Fruit fly (Drosophila melanogaster) whole organism, embryonic: Measurements from ENCODE around the gene GstD5.

ENCODE experiments used
- ATbp ChIP-seq: fragments of 200-800 bp; sonication (Bioruptor generic); optimal IDR thresholded peaks from 2 replicates; lab custom pipeline; 2017; ENCODE audit warnings: missing biosample characterization, mild to moderate bottlenecking, missing genetic modification characterization, missing genetic modification reagents
- Antp ChIP-seq: fragments of 200-800 bp; sonication (Bioruptor generic); optimal IDR thresholded peaks from 3 replicates; lab custom pipeline; 2016; ENCODE audit warnings: missing biosample characterization, missing genetic modification characterization
- Atf3 ChIP-seq: fragments of 200-800 bp; sonication (Bioruptor generic); optimal IDR thresholded peaks from 3 replicates; lab custom pipeline; 2016; ENCODE audit warnings: missing biosample characterization, missing genetic modification characterization
- Atf6 ChIP-seq: fragments of 200-800 bp; sonication (Bioruptor generic); IDR thresholded peaks from 2 replicates; pipeline ENCODE4 v1.3.6; 2022; ENCODE audit warnings: missing biosample characterization, missing genetic modification characterization
- B-H2 ChIP-seq: fragments of 200-800 bp; sonication (Bioruptor generic); optimal IDR thresholded peaks from 2 replicates; lab custom pipeline; 2018; ENCODE audit warnings: missing biosample characterization, mild to moderate bottlenecking, missing genetic modification characterization
- Bteb2 ChIP-seq: fragments of 200-800 bp; sonication (Bioruptor generic); optimal IDR thresholded peaks from 2 replicates; lab custom pipeline; 2016; ENCODE audit warnings: missing biosample characterization, missing genetic modification characterization
- CG10321 ChIP-seq: fragments of 200-800 bp; sonication (Bioruptor generic); IDR thresholded peaks from 2 replicates; pipeline ENCODE4 v1.3.6; 2022; ENCODE audit warnings: missing biosample characterization, missing genetic modification characterization
- CG10431 ChIP-seq: fragments of 200-800 bp; sonication (Bioruptor generic); optimal IDR thresholded peaks from 3 replicates; lab custom pipeline; 2018; ENCODE audit warnings: missing biosample characterization, mild to moderate bottlenecking, missing genetic modification characterization
- CG11456 ChIP-seq: fragments of 200-800 bp; sonication (Bioruptor generic); IDR thresholded peaks from 3 replicates; pipeline ENCODE4 v1.3.6; 2022; ENCODE audit warnings: missing biosample characterization, missing genetic modification characterization
- CG11504 ChIP-seq: fragments of 200-800 bp; sonication (Bioruptor generic); optimal IDR thresholded peaks from 3 replicates; lab custom pipeline; 2019; ENCODE audit warnings: missing biosample characterization, mild to moderate bottlenecking, missing genetic modification characterization, moderate library complexity
- CG12744 ChIP-seq: fragments of 200-800 bp; sonication (Bioruptor generic); optimal IDR thresholded peaks from 2 replicates; lab custom pipeline; 2016; ENCODE audit warnings: missing biosample characterization, missing genetic modification characterization
- CG13624 ChIP-seq: fragments of 200-800 bp; sonication (Bioruptor generic); optimal IDR thresholded peaks from 2 replicates; lab custom pipeline; 2016; ENCODE audit warnings: missing biosample characterization, missing genetic modification characterization
- CG17568 ChIP-seq: fragments of 200-800 bp; sonication (Bioruptor generic); optimal IDR thresholded peaks from 2 replicates; lab custom pipeline; 2018; ENCODE audit warnings: missing biosample characterization, mild to moderate bottlenecking, missing genetic modification characterization, moderate library complexity
- CG32532 ChIP-seq: fragments of 200-800 bp; sonication (Bioruptor generic); IDR thresholded peaks from 2 replicates; pipeline ENCODE4 v1.3.6; 2022; ENCODE audit warnings: missing biosample characterization, missing genetic modification characterization
- CG5245 ChIP-seq: fragments of 200-800 bp; sonication (Bioruptor generic); optimal IDR thresholded peaks from 3 replicates; lab custom pipeline; 2016; ENCODE audit warnings: missing biosample characterization, missing genetic modification characterization
- CG7786 ChIP-seq: fragments of 200-800 bp; sonication (Bioruptor generic); optimal IDR thresholded peaks from 2 replicates; lab custom pipeline; 2016; ENCODE audit warnings: missing biosample characterization, missing genetic modification characterization
- CG8089 ChIP-seq: fragments of 200-800 bp; sonication (Bioruptor generic); optimal IDR thresholded peaks from 3 replicates; lab custom pipeline; 2016; ENCODE audit warnings: missing biosample characterization, missing genetic modification characterization
- CG9437 ChIP-seq: fragments of 200-800 bp; sonication (Bioruptor generic); optimal IDR thresholded peaks from 2 replicates; lab custom pipeline; 2018; ENCODE audit warnings: missing biosample characterization, mild to moderate bottlenecking, missing genetic modification characterization
- CHES-1-like ChIP-seq: fragments of 200-800 bp; sonication (Bioruptor generic); optimal IDR thresholded peaks from 2 replicates; lab custom pipeline; 2016; ENCODE audit warnings: missing biosample characterization, missing genetic modification characterization
- Drgx ChIP-seq: fragments of 200-800 bp; sonication (Bioruptor generic); IDR thresholded peaks from 2 replicates; pipeline ENCODE4 v1.3.6; 2022; ENCODE audit warnings: missing biosample characterization, missing genetic modification characterization
- HmgZ ChIP-seq: fragments of 200-800 bp; sonication (Bioruptor generic); optimal IDR thresholded peaks from 2 replicates; lab custom pipeline; 2018; ENCODE audit warnings: missing biosample characterization, mild to moderate bottlenecking, missing genetic modification characterization
- Lhr ChIP-seq: fragments of 200-800 bp; sonication (Bioruptor generic); optimal IDR thresholded peaks from 3 replicates; lab custom pipeline; 2017; ENCODE audit warnings: mild to moderate bottlenecking, missing biosample characterization, missing genetic modification reagents, missing genetic modification characterization
- Med ChIP-seq: fragments of 200-800 bp; sonication (Bioruptor generic); peaks from one replicate; lab custom pipeline; 2016; ENCODE audit warnings: missing biosample characterization, missing genetic modification characterization, mild to moderate bottlenecking, inconsistent platforms, moderate library complexity
- Ravus ChIP-seq: fragments of 200-800 bp; sonication (Bioruptor generic); IDR thresholded peaks from 2 replicates; pipeline ENCODE4 v1.3.6; 2022; ENCODE audit warnings: missing biosample characterization, missing genetic modification characterization
- Sox102F ChIP-seq: fragments of 200-800 bp; sonication (Bioruptor generic); optimal IDR thresholded peaks from 2 replicates; lab custom pipeline; 2018; ENCODE audit warnings: missing biosample characterization, mild to moderate bottlenecking, missing genetic modification characterization, moderate library complexity
- Sry-δ ChIP-seq: fragments of 200-800 bp; sonication (Bioruptor generic); optimal IDR thresholded peaks from 2 replicates; lab custom pipeline; 2016; ENCODE audit warnings: missing biosample characterization, missing genetic modification characterization
- YL-1 ChIP-seq: fragments of 200-800 bp; sonication (Bioruptor generic); optimal IDR thresholded peaks from 3 replicates; lab custom pipeline; 2017; ENCODE audit warnings: missing biosample characterization, mild to moderate bottlenecking, missing genetic modification characterization
- aop ChIP-seq: fragments of 200-800 bp; sonication (Bioruptor generic); IDR thresholded peaks from 2 replicates; pipeline ENCODE4 v1.3.6; 2022; ENCODE audit warnings: missing biosample characterization, missing genetic modification characterization
- bcd ChIP-seq: fragments of 200-800 bp; sonication (Bioruptor generic); optimal IDR thresholded peaks from 2 replicates; lab custom pipeline; 2017; ENCODE audit warnings: missing biosample characterization, mild to moderate bottlenecking, missing genetic modification characterization
- cato ChIP-seq: fragments of 200-800 bp; sonication (Bioruptor generic); optimal IDR thresholded peaks from 2 replicates; lab custom pipeline; 2016; ENCODE audit warnings: missing biosample characterization, missing genetic modification characterization, borderline replicate concordance
- chm ChIP-seq: fragments of 200-800 bp; sonication (Bioruptor generic); IDR thresholded peaks from 2 replicates; pipeline ENCODE4 v1.3.6; 2022; ENCODE audit warnings: missing biosample characterization, missing genetic modification characterization
- crp ChIP-seq, 2 experiments: fragments of 200-800 bp; sonication (Bioruptor generic); optimal IDR thresholded peaks; 2 replicates in 1 of 2; 3 replicates in 1 of 2; lab custom pipeline; 2017; ENCODE audit warnings: missing biosample characterization in 2 of 2, missing genetic modification characterization in 2 of 2, mild to moderate bottlenecking in 1 of 2, moderate library complexity in 1 of 2
- danr ChIP-seq: fragments of 200-800 bp; sonication (Bioruptor generic); IDR thresholded peaks from 2 replicates; pipeline ENCODE4 v1.3.6; 2022; ENCODE audit warnings: missing biosample characterization, missing genetic modification characterization
- dm ChIP-seq: fragments of 200-800 bp; sonication (Bioruptor generic); optimal IDR thresholded peaks from 3 replicates; lab custom pipeline; 2016; ENCODE audit warnings: missing biosample characterization, missing genetic modification characterization
- dmrt99B ChIP-seq: fragments of 200-800 bp; sonication (Bioruptor generic); optimal IDR thresholded peaks from 2 replicates; lab custom pipeline; 2018; ENCODE audit warnings: missing biosample characterization, mild to moderate bottlenecking, missing genetic modification characterization, moderate library complexity
- eve ChIP-seq, 2 experiments: fragments of >200 bp; optimal IDR thresholded peaks; 2 replicates each; lab custom pipeline; 2017; ENCODE audit warnings: missing biosample characterization in 2 of 2, missing genetic modification characterization in 2 of 2
- ftz-f1 ChIP-seq: fragments of 200-800 bp; sonication (Bioruptor generic); optimal IDR thresholded peaks from 2 replicates; lab custom pipeline; 2016; ENCODE audit warnings: missing biosample characterization, missing genetic modification characterization
- gsb-n ChIP-seq: fragments of 200-800 bp; sonication (Bioruptor generic); optimal IDR thresholded peaks from 3 replicates; lab custom pipeline; 2018; ENCODE audit warnings: missing biosample characterization, mild to moderate bottlenecking, missing genetic modification characterization
- ham ChIP-seq: fragments of 200-800 bp; sonication (Bioruptor generic); IDR thresholded peaks from 2 replicates; pipeline ENCODE4 v1.3.6; 2022; ENCODE audit warnings: missing biosample characterization, missing genetic modification characterization
- hbn ChIP-seq: fragments of 200-800 bp; sonication (Bioruptor generic); IDR thresholded peaks from 2 replicates; pipeline ENCODE4 v1.3.6; 2022; ENCODE audit warnings: missing biosample characterization, missing genetic modification characterization; ENCODE audit not compliant: partially characterized antibody
- hkb ChIP-seq, 2 experiments: fragments of 200-800 bp in 1 of 2; fragments of >200 bp in 1 of 2; sonication (Bioruptor generic) in 1 of 2; IDR thresholded peaks in 1 of 2; optimal IDR thresholded peaks in 1 of 2; 2 replicates each; pipeline versions ENCODE4 v1.3.6 to Lab custom; 2017 to 2022; ENCODE audit warnings: missing biosample characterization in 1 of 2, missing genetic modification characterization in 1 of 2
- ind ChIP-seq: fragments of 200-800 bp; sonication (Bioruptor generic); optimal IDR thresholded peaks from 3 replicates; lab custom pipeline; 2016; ENCODE audit warnings: missing biosample characterization, missing genetic modification characterization
- ken ChIP-seq: fragments of 200-800 bp; sonication (Bioruptor generic); IDR thresholded peaks from 3 replicates; pipeline ENCODE4 v1.3.6; 2022; ENCODE audit warnings: missing biosample characterization, missing genetic modification characterization
- lab ChIP-seq: fragments of 200-800 bp; sonication (Bioruptor generic); optimal IDR thresholded peaks from 3 replicates; lab custom pipeline; 2017; ENCODE audit warnings: missing biosample characterization, missing genetic modification characterization, mild to moderate bottlenecking, moderate library complexity, missing genetic modification reagents
- oc ChIP-seq: fragments of 200-800 bp; sonication (Bioruptor generic); optimal IDR thresholded peaks from 2 replicates; lab custom pipeline; 2018; ENCODE audit warnings: missing biosample characterization, mild to moderate bottlenecking, missing genetic modification characterization, moderate library complexity
- p53 ChIP-seq: fragments of 200-800 bp; sonication (Bioruptor generic); optimal IDR thresholded peaks from 2 replicates; lab custom pipeline; 2016; ENCODE audit warnings: missing biosample characterization, missing genetic modification characterization
- pros ChIP-seq: fragments of 200-800 bp; sonication (Bioruptor generic); optimal IDR thresholded peaks from 3 replicates; lab custom pipeline; 2019; ENCODE audit warnings: missing biosample characterization, mild to moderate bottlenecking, missing genetic modification characterization, moderate library complexity
- run ChIP-seq: fragments of 200-800 bp; sonication (Bioruptor generic); optimal IDR thresholded peaks from 3 replicates; lab custom pipeline; 2018; ENCODE audit warnings: missing biosample characterization, mild to moderate bottlenecking, missing genetic modification characterization
- sisA ChIP-seq: fragments of 200-800 bp; sonication (Bioruptor generic); IDR thresholded peaks from 2 replicates; pipeline ENCODE4 v1.3.6; 2022; ENCODE audit warnings: missing biosample characterization, missing genetic modification characterization
- slbo ChIP-seq: fragments of 200-800 bp; sonication (Bioruptor generic); IDR thresholded peaks from 2 replicates; pipeline ENCODE4 v1.3.6; 2022; ENCODE audit warnings: missing biosample characterization, missing genetic modification characterization
- tio ChIP-seq: fragments of 200-800 bp; sonication (Bioruptor generic); optimal IDR thresholded peaks from 2 replicates; lab custom pipeline; 2017; ENCODE audit warnings: missing biosample characterization, missing genetic modification characterization, inconsistent platforms
- usp ChIP-seq: fragments of >200 bp; optimal IDR thresholded peaks from 2 replicates; lab custom pipeline; 2017; ENCODE audit warnings: missing biosample characterization, missing genetic modification characterization

The GstD5 gene

dm6 chr3R:12350497-12350896 lies 25.0 kb upstream of the GstD5 start, which contains the start of gene CG10038 (continued):
- TF ChIP-seq CG11456 (GFP tag; lab: Robert Waterston, UW) (peak; percentile 72), chm (no peak), slbo (GFP tag; lab: Robert Waterston, UW) (peak; percentile 67; the same call in 1 of the 2 replicates), CG10321 (GFP tag; lab: Robert Waterston, UW) (no peak), CG10431 (GFP tag; lab: Kevin White, UChicago) (no peak), CG9437 (GFP tag; lab: Kevin White, UChicago) (no peak), usp (GFP tag; lab: Kevin White, UChicago) (no peak), CG5245 (peak; percentile 10), Sox102F (GFP tag; lab: Kevin White, UChicago) (peak; percentile 20), oc (tag; lab: Kevin White, UChicago) (no peak), p53 (GFP tag; lab: Kevin White, UChicago) (no peak), Med (GFP tag; lab: Kevin White, UChicago) (peak; percentile 88), bcd (peak; percentile 41), Sry-δ (peak; percentile 95), HmgZ (tag; lab: Kevin White, UChicago) (peak; percentile 76), Antp (peak; percentile 29), CG32532 (GFP tag; lab: Robert Waterston, UW) (peak; percentile 66), cato (GFP tag; lab: Kevin White, UChicago) (no peak), YL-1 (peak; percentile 45), ken (no peak), CG8089 (GFP tag; lab: Kevin White, UChicago) (no peak), Atf6 (GFP tag; lab: Robert Waterston, UW) (no peak; the same call in 1 of the 2 replicates), crp (GFP tag; optimal IDR thresholded peaks at IDR 0.05; lab: Kevin White, UChicago) (peak in 1 of 2 experiments; percentile 23), Ravus (GFP tag; lab: Robert Waterston, UW) (no peak), hkb (optimal IDR thresholded peaks at IDR 0.05; lab: Kevin White, UChicago) (no peak), hkb (GFP tag; IDR thresholded peaks at IDR 0.05; lab: Robert Waterston, UW) (no peak), aop (GFP tag; lab: Robert Waterston, UW) (no peak), eve (GFP tag; optimal IDR thresholded peaks at IDR 0.05; lab: Kevin White, UChicago) (no peak), Bteb2 (GFP tag; lab: Kevin White, UChicago) (no peak), hbn (peak; percentile 90), lab (GFP tag; lab: Kevin White, UChicago) (no peak), CG12744 (no peak), gsb-n (tag; lab: Kevin White, UChicago) (no peak), CG7786 (GFP tag; lab: Kevin White, UChicago) (no peak), Atf3 (GFP tag; lab: Kevin White, UChicago) (no peak), CG11504 (tag; lab: Kevin White, UChicago) (peak; percentile 61), Lhr (GFP tag; lab: Kevin White, UChicago) (peak; percentile 74), CG17568 (GFP tag; lab: Kevin White, UChicago) (no peak), danr (no peak), tio (no peak), CG13624 (peak; percentile 36), sisA (GFP tag; lab: Robert Waterston, UW) (no peak; the same call in 1 of the 2 replicates), dm (GFP tag; lab: Kevin White, UChicago) (no peak), pros (no peak), ham (GFP tag; lab: Robert Waterston, UW) (no peak), B-H2 (GFP tag; lab: Kevin White, UChicago) (no peak), CHES-1-like (GFP tag; lab: Kevin White, UChicago) (no peak), ftz-f1 (peak; percentile 86), Drgx (GFP tag; lab: Robert Waterston, UW) (no peak), ATbp (GFP tag; lab: Kevin White, UChicago) (no peak), dmrt99B (no peak), run (no peak), ind (GFP tag; lab: Kevin White, UChicago) (peak; percentile 30)
